Fruit fly (Drosophila melanogaster): ENCODE measurements around the gene CG32240.

CG32240 gene

DNA sequence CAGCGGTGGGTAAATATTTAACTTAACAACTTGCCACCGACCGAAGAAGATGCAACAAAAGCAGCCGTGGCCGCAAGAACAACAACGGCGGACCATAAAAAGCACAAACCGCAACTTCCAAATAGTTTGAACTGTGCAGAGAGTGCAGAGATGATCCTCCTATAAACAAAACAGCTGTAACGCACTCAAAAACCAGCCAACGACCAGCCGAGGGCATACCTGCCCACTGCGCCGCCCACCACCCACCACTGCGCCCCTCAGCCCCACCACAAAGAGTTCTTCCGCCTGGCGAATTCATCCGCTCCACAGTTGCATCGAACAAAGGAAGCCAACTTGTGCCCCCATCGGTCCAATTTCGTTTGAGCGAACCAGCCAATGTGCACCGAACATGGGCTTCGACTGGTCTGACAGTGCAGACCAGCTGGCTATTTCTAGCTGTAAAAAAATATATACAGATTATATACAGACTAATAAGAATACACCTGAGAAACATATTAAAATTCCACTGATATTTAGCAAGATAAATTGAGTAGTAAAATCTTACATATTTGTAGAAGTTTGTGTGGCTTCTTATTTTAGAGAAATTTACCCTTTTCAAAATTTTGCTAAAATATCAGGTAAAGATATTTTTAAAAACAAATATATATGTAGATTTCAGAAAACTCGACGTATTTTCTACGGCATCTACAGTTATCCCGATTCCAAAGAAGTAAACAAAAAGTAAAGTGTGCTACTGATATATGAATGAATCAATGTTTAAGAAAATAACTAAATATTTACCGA lies 2.3 kb upstream of the CG32240 start:
- TF ChIP-seq topi (GFP tag; optimal IDR thresholded peaks at IDR 0.05) (peak; percentile 32), CG32006 (GFP tag; optimal IDR thresholded peaks at IDR 0.05) (peak; percentile 22), lz (GFP tag; optimal IDR thresholded peaks at IDR 0.05) (no peak), CG11762 (GFP tag; optimal IDR thresholded peaks at IDR 0.05; ENCODE audit: insufficient read depth) (no peak), CG7368 (GFP tag; optimal IDR thresholded peaks at IDR 0.05) (no peak), CG6276 (GFP tag; optimal IDR thresholded peaks at IDR 0.05) (no peak), CG6808 (GFP tag; optimal IDR thresholded peaks at IDR 0.05) (no peak), salr (GFP tag; optimal IDR thresholded peaks at IDR 0.05) (no peak), CG11902 (GFP tag; optimal IDR thresholded peaks at IDR 0.05) (no peak), cyc (GFP tag; optimal IDR thresholded peaks at IDR 0.05) (peak; percentile 19), CG16779 (tag; optimal IDR thresholded peaks at IDR 0.05) (no peak), CG8119 (GFP tag; IDR thresholded peaks at IDR 0.05) (no peak), Ets21C (GFP tag; optimal IDR thresholded peaks at IDR 0.05) (no peak), Eip75B (GFP tag; optimal IDR thresholded peaks at IDR 0.05) (no peak), dac (GFP tag; optimal IDR thresholded peaks at IDR 0.05) (no peak), pdm3 (GFP tag; optimal IDR thresholded peaks at IDR 0.05) (no peak), Blimp-1 (GFP tag; optimal IDR thresholded peaks at IDR 0.05) (no peak), ss (GFP tag; optimal IDR thresholded peaks at IDR 0.05) (no peak), svp (GFP tag) (peak; percentile 67), CG6792 (GFP tag; optimal IDR thresholded peaks at IDR 0.05) (no peak), CG15336 (GFP tag; IDR thresholded peaks at IDR 0.05) (no peak), CG6163 (GFP tag; IDR thresholded peaks at IDR 0.05) (peak; percentile 60; the same call in 2 of the 3 replicates), Lpt (GFP tag; optimal IDR thresholded peaks at IDR 0.05) (no peak), OdsH (GFP tag; optimal IDR thresholded peaks at IDR 0.05) (no peak), achi (GFP tag; optimal IDR thresholded peaks at IDR 0.05) (no peak), CG10669 (GFP tag; optimal IDR thresholded peaks at IDR 0.05) (no peak), Sox14 (GFP tag; optimal IDR thresholded peaks at IDR 0.05) (no peak), esn (GFP tag; optimal IDR thresholded peaks at IDR 0.05) (peak; percentile 40), CG4318 (GFP tag; optimal IDR thresholded peaks at IDR 0.05) (no peak), fd59A (GFP tag; optimal IDR thresholded peaks at IDR 0.05) (no peak), CG6854 (GFP tag; optimal IDR thresholded peaks at IDR 0.05) (peak; percentile 14), Hr38 (GFP tag; optimal IDR thresholded peaks at IDR 0.05) (no peak), CG3032 (tag; optimal IDR thresholded peaks at IDR 0.05) (peak; percentile 17), vri (GFP tag; optimal IDR thresholded peaks at IDR 0.05) (no peak), CG9139 (GFP tag; optimal IDR thresholded peaks at IDR 0.05) (no peak), Met (GFP tag; optimal IDR thresholded peaks at IDR 0.05) (peak; percentile 23), CG10631 (GFP tag; optimal IDR thresholded peaks at IDR 0.05) (no peak), fkh (GFP tag; optimal IDR thresholded peaks at IDR 0.05) (no peak), Sox15 (GFP tag; optimal IDR thresholded peaks at IDR 0.05) (no peak), dsx (GFP tag; optimal IDR thresholded peaks at IDR 0.05; ENCODE audit: poor library complexity, severe bottlenecking) (no peak), acj6 (GFP tag; optimal IDR thresholded peaks at IDR 0.05) (no peak), net (GFP tag; optimal IDR thresholded peaks at IDR 0.05) (no peak), Eip78C (GFP tag) (peak; percentile 68), Smox (GFP tag; optimal IDR thresholded peaks at IDR 0.05) (peak; percentile 25), Hr39 (GFP tag; optimal IDR thresholded peaks at IDR 0.05) (no peak), Eip93F (GFP tag; optimal IDR thresholded peaks at IDR 0.05) (no peak), CG3919 (GFP tag; optimal IDR thresholded peaks at IDR 0.05) (no peak), CG8319 (GFP tag; optimal IDR thresholded peaks at IDR 0.05) (no peak), spab (GFP tag; optimal IDR thresholded peaks at IDR 0.05) (no peak), fd85E (GFP tag; optimal IDR thresholded peaks at IDR 0.05) (no peak), Gug (GFP tag; IDR thresholded peaks at IDR 0.05) (no peak)
